Fruit fly (Drosophila melanogaster) whole organism, wandering third instar larva: ENCODE measurements around the gene Eig71Eg.

ENCODE experiments used
- Abd-B ChIP-seq: fragments of >200 bp; optimal IDR thresholded peaks from 2 replicates; lab custom pipeline; 2017; ENCODE audit warnings: missing biosample characterization, missing genetic modification characterization
- Dif ChIP-seq: fragments of 200-275, 200-300 bp; sonication (Bioruptor generic); optimal IDR thresholded peaks from 2 replicates; lab custom pipeline; 2018; ENCODE audit warnings: missing biosample characterization, missing genetic modification characterization; ENCODE audit not compliant: partially characterized antibody
- GATAd ChIP-seq: sonication (Bioruptor generic); optimal IDR thresholded peaks from 2 replicates; lab custom pipeline; 2016; ENCODE audit warnings: missing biosample characterization, missing genetic modification characterization
- Hr83 ChIP-seq: fragments of 200-300 bp; sonication (Bioruptor generic); optimal IDR thresholded peaks from 2 replicates; lab custom pipeline; 2016; ENCODE audit warnings: missing biosample characterization, mild to moderate bottlenecking, missing genetic modification characterization, moderate library complexity; ENCODE audit not compliant: poor library complexity, severe bottlenecking
- Jra ChIP-seq: sonication (Bioruptor generic); optimal IDR thresholded peaks from 2 replicates; lab custom pipeline; 2016; ENCODE audit warnings: missing biosample characterization, missing genetic modification characterization
- OdsH ChIP-seq: fragments of 200-800 bp; sonication (Bioruptor generic); optimal IDR thresholded peaks from 2 replicates; lab custom pipeline; 2016; ENCODE audit warnings: missing biosample characterization, mild to moderate bottlenecking, missing genetic modification characterization
- Rel ChIP-seq, 2 experiments: fragments of 200-800 bp; sonication (Bioruptor generic) in 1 of 2; optimal IDR thresholded peaks; 2 replicates in 1 of 2; 3 replicates in 1 of 2; lab custom pipeline; 2016 to 2019; ENCODE audit warnings: mild to moderate bottlenecking in 2 of 2, missing biosample characterization in 2 of 2, missing genetic modification characterization in 2 of 2, moderate library complexity in 1 of 2
- br ChIP-seq: fragments of 200-800 bp; sonication (Bioruptor generic); optimal IDR thresholded peaks from 2 replicates; lab custom pipeline; 2016; ENCODE audit warnings: missing biosample characterization, missing genetic modification characterization
- ey ChIP-seq: fragments of 200-800 bp; sonication (Bioruptor generic); optimal IDR thresholded peaks from 2 replicates; lab custom pipeline; 2016; ENCODE audit warnings: missing biosample characterization, missing genetic modification characterization
- foxo ChIP-seq, 2 experiments: fragments of 200-800 bp; sonication (Bioruptor generic); optimal IDR thresholded peaks; 2 replicates in 1 of 2; 3 replicates in 1 of 2; lab custom pipeline; 2016 to 2017; ENCODE audit warnings: missing biosample characterization in 2 of 2, missing genetic modification characterization in 2 of 2
- h ChIP-seq: fragments of 200-800 bp; sonication (Bioruptor generic); optimal IDR thresholded peaks from 3 replicates; lab custom pipeline; 2016; ENCODE audit warnings: missing biosample characterization, mild to moderate bottlenecking, missing genetic modification characterization
- psq ChIP-seq: fragments of 200-800 bp; sonication (Bioruptor generic); optimal IDR thresholded peaks from 3 replicates; lab custom pipeline; 2017; ENCODE audit warnings: missing biosample characterization, mild to moderate bottlenecking, missing genetic modification characterization, moderate library complexity
- tai ChIP-seq: sonication (Bioruptor generic); optimal IDR thresholded peaks from 2 replicates; lab custom pipeline; 2016; ENCODE audit warnings: missing biosample characterization, missing genetic modification characterization

- TF ChIP-seq h (GFP tag; lab: Kevin White, UChicago) = no peak
- TF ChIP-seq Jra (GFP tag; lab: Kevin White, UChicago) = no peak
- no peak for TF ChIP-seq Abd-B (GFP tag; lab: Kevin White, UChicago)
- no peak for TF ChIP-seq Hr83 (GFP tag; lab: Kevin White, UChicago)
- no peak for TF ChIP-seq ey (GFP tag; lab: Kevin White, UChicago)
- no peak for TF ChIP-seq OdsH (GFP tag; lab: Kevin White, UChicago)
- TF ChIP-seq br (GFP tag; lab: Kevin White, UChicago) = no peak
- no peak for TF ChIP-seq Dif (GFP tag; lab: Kevin White, UChicago)
- TF ChIP-seq psq (GFP tag; lab: Kevin White, UChicago) = no peak
- TF ChIP-seq foxo (GFP tag; optimal IDR thresholded peaks at IDR 0.05; lab: Kevin White, UChicago) = no peak
- TF ChIP-seq Rel (GFP tag; optimal IDR thresholded peaks at IDR 0.05; lab: Kevin White, UChicago) = no peak
- no peak for TF ChIP-seq Rel (tag; optimal IDR thresholded peaks at IDR 0.05; lab: Kevin White, UChicago)
- no peak for TF ChIP-seq tai (GFP tag; lab: Kevin White, UChicago)
- TF ChIP-seq GATAd = no peak
Observed at dm6 chr3L:15624097-15624496, 33.3 kb upstream of the Eig71Eg start.
